Fruit fly (Drosophila melanogaster) whole organism, prepupa: Measurements from ENCODE around the gene PGRP-LA.

Source experiments
- CG11762 ChIP-seq: fragments of 200-800 bp; sonication (Bioruptor generic); optimal IDR thresholded peaks from 3 replicates; lab custom pipeline; 2016; ENCODE audit warnings: missing biosample characterization, missing genetic modification characterization; ENCODE audit not compliant: insufficient read depth
- CG11902 ChIP-seq: fragments of 200-800 bp; sonication (Bioruptor generic); optimal IDR thresholded peaks from 3 replicates; lab custom pipeline; 2016; ENCODE audit warnings: missing biosample characterization, missing genetic modification characterization
- CG3919 ChIP-seq: fragments of 200-800 bp; sonication (Bioruptor generic); optimal IDR thresholded peaks from 3 replicates; lab custom pipeline; 2016; ENCODE audit warnings: missing biosample characterization, missing genetic modification characterization
- CG6276 ChIP-seq: fragments of 200-800 bp; sonication (Bioruptor generic); optimal IDR thresholded peaks from 2 replicates; lab custom pipeline; 2017; ENCODE audit warnings: missing biosample characterization, mild to moderate bottlenecking, missing genetic modification characterization
- CG7368 ChIP-seq: fragments of 200-800 bp; sonication (Bioruptor generic); optimal IDR thresholded peaks from 3 replicates; lab custom pipeline; 2016; ENCODE audit warnings: missing biosample characterization, missing genetic modification characterization
- Hr39 ChIP-seq: fragments of 200-800 bp; sonication (Bioruptor generic); optimal IDR thresholded peaks from 2 replicates; lab custom pipeline; 2016; ENCODE audit warnings: missing biosample characterization, missing genetic modification characterization
- Lpt ChIP-seq: fragments of 200-800 bp; sonication (Bioruptor generic); optimal IDR thresholded peaks from 3 replicates; lab custom pipeline; 2016; ENCODE audit warnings: missing biosample characterization, missing genetic modification characterization
- OdsH ChIP-seq: fragments of 200-800 bp; sonication (Bioruptor generic); optimal IDR thresholded peaks from 3 replicates; lab custom pipeline; 2016; ENCODE audit warnings: missing biosample characterization, missing genetic modification characterization
- Sox14 ChIP-seq: fragments of 200-800 bp; sonication (Bioruptor generic); optimal IDR thresholded peaks from 3 replicates; lab custom pipeline; 2016; ENCODE audit warnings: missing biosample characterization, missing genetic modification characterization
- fd59A ChIP-seq: fragments of 200-800 bp; sonication (Bioruptor generic); optimal IDR thresholded peaks from 2 replicates; lab custom pipeline; 2017; ENCODE audit warnings: missing biosample characterization, mild to moderate bottlenecking, missing genetic modification characterization, missing genetic modification reagents
- svp ChIP-seq: fragments of 200-800 bp; sonication (Bioruptor generic); peaks from one replicate; lab custom pipeline; 2016; ENCODE audit warnings: missing biosample characterization, missing genetic modification characterization

- TF ChIP-seq Lpt (GFP tag; lab: Kevin White, UChicago): no peak
- no peak for TF ChIP-seq OdsH (GFP tag; lab: Kevin White, UChicago)
- TF ChIP-seq Sox14 (GFP tag; lab: Kevin White, UChicago): no peak
- TF ChIP-seq fd59A (GFP tag; lab: Kevin White, UChicago): no peak
- TF ChIP-seq CG11762 (GFP tag; lab: Kevin White, UChicago): no peak
- TF ChIP-seq CG7368 (GFP tag; lab: Kevin White, UChicago): no peak
- TF ChIP-seq CG6276 (GFP tag; lab: Kevin White, UChicago): no peak
- no peak for TF ChIP-seq CG11902 (GFP tag; lab: Kevin White, UChicago)
- no peak for TF ChIP-seq svp
- no peak for TF ChIP-seq Hr39 (GFP tag; lab: Kevin White, UChicago)
- TF ChIP-seq CG3919 (GFP tag; lab: Kevin White, UChicago): no peak
These were observed 4.4 kb downstream of the PGRP-LA start, which contains the start of gene PGRP-LC for dm6 chr3L:9338510-9338909.
